Worm (Caenorhabditis elegans): ENCODE data around the gene nas-10.

nas-10 gene

DNA sequence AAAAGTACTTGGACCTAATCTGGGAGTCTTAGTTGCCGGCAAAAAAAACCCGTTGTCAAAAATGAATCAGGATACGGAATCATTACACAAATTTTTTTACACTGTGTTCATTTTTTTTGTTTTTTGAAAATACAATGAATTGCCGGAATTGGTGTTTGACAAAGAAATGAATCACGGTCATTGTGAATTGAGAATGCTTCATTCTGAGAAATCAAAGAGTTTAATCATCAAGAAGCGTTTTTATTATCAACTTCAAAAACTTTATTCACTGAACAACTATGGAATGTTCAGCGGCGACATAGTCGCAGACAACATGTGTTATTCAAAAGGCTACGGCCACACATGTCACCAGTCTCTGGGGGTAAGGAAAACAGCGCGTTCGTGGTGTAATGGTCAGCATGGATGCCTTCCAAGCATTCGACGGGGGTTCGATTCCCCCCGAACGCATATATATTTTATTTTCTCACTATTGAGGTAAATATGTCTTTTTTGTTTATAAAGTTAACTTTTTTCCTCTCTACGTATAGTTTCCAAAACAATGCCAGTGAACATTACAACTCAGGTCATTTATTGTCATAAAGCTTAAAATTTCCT is at the start of gene nas-10:
TSS of gene nas-10 (minus strand) at position 51 of the 594 bp plus-strand sequence.
- no peak for TF ChIP-seq unc-62 (GFP tag; optimal IDR thresholded peaks at IDR 0.05)

- TF ChIP-seq unc-62 (GFP tag; optimal IDR thresholded peaks at IDR 0.05): no peak
Observed at ce11 chrX:11012337-11012736, 49.0 kb upstream of the nas-10 start, which contains the start of gene F58A3.3. TSS of gene F58A3.3 (plus strand) at chrX:11012637.

DNA sequence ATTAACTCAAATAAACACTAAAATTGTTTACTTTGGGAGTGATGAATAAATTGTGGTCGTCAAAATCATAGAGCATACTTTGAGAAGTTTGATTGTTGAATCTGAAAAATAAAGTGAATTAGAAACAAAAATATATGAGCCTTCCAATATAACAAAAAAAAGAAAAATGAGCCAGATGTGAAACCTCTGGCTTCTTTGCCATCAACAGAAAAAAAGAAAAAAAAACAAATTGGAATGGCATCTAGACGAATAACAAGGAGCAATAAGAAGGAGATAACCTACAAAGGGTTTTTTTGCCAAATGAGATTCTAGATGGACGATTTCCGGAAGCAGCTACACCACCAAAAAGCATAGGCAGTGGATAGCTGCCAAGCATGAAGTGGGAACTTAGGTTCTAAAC is 47.3 kb upstream of the nas-10 start, which contains the start of gene F58A3.4:
TSS of gene F58A3.4 (minus strand) at position 101 of the 400 bp plus-strand sequence.
- no peak for TF ChIP-seq unc-62 (GFP tag; optimal IDR thresholded peaks at IDR 0.05)

ce11 chrX:11008954-11009353 is 45.7 kb upstream of the nas-10 start, which contains the start of gene ttr-31:
TSS of gene ttr-31 (minus strand) at chrX:11009054.
- TF ChIP-seq unc-62 (GFP tag; optimal IDR thresholded peaks at IDR 0.05): no peak

- no peak for TF ChIP-seq unc-62 (GFP tag; optimal IDR thresholded peaks at IDR 0.05)
Observed at ce11 chrX:11008052-11008451, 44.7 kb upstream of the nas-10 start, which contains the start of gene del-5. TSS of gene del-5 (minus strand) at chrX:11008181.

ce11 chrX:11007393-11007792 is 44.1 kb upstream of the nas-10 start:
- no peak for TF ChIP-seq unc-62 (GFP tag; optimal IDR thresholded peaks at IDR 0.05)

- no peak for TF ChIP-seq unc-62 (GFP tag; optimal IDR thresholded peaks at IDR 0.05)
Observed at ce11 chrX:11003701-11004100, 40.4 kb upstream of the nas-10 start.

DNA sequence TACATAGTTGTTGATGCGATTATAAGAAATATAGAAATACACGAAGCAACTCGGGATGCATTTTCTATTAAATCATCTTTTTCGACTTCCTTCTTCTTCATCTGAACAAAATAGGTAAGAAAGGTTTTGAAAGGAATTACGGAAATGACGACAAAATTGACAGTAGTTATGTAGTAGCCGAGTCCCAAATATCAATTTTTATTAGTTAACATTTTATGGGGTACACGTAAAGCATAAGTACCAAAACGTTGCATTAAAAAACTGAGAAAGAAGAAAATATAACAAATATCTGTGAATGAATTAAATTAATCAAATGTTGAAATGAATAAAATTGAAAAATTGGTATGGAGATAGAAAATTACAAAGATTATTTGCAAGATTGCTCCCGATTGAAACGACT is 38.4 kb upstream of the nas-10 start, which contains the start of gene col-177:
TSS of gene col-177 (minus strand) at position 101 of the 400 bp plus-strand sequence.
- TF ChIP-seq unc-62 (GFP tag; optimal IDR thresholded peaks at IDR 0.05): no peak

- no peak for TF ChIP-seq unc-62 (GFP tag; optimal IDR thresholded peaks at IDR 0.05)
Observed at ce11 chrX:10999176-10999575, 35.9 kb upstream of the nas-10 start, which contains the start of gene F59F3.6. TSS of gene F59F3.6 (minus strand) at chrX:10999276.

- TF ChIP-seq unc-62 (GFP tag; optimal IDR thresholded peaks at IDR 0.05): no peak
Observed at ce11 chrX:10992177-10992576, 28.9 kb upstream of the nas-10 start, which contains the start of gene ver-3. TSS of gene ver-3 (plus strand) at chrX:10992477.

DNA sequence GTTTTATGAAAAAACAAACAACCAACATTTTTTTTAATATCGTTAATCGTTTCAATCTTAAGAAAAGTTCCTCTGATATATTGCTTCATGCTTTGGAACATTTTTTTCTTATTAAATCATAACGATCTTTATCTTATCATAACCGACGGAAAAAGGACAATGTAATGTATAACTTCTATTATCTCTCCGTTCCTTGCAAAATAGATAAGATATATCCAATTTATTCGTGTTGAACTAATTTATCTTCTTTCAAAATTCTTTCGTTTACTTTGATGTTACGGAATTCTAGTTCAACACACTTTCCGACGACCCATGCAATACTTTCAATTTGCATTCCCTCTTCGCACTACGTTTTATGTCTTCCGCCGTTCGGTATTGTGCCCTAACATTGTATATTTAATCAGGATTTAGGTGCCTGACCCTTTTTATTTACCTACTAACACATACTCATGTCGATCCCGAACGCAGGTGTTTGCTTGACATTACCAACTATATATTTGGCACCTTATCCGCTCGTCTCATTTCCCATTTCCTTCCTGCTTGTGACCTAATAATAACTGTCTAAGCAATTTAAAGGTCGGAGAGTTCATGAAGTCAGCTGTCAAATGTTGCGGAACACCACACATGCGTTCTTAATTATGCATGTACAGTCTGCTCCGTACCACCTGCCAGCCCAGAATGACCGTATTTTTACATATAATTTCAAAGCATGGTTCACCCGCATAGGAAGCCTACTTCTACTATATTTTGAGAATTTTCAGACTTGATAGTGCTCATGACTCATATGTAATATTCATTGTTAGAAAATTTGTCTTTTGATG is 28.3 kb upstream of the nas-10 start:
- TF ChIP-seq unc-62 (GFP tag; optimal IDR thresholded peaks at IDR 0.05): no peak

DNA sequence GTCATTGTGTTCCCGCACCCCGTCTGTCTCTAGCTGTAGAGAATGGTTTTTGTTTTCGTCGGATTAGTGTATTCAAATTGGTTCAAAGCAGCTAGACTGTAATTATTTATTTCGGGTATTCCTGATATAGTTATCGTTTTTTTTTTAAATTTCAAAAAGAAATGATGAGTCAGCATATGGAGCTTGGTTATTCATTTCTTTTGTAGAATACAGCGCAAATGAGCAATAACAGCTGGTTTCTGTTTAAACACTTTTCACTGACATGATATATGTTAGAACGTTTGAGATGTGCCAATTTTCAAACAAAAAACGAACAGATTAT is 27.5 kb upstream of the nas-10 start:
- TF ChIP-seq unc-62 (GFP tag; optimal IDR thresholded peaks at IDR 0.05): no peak

DNA sequence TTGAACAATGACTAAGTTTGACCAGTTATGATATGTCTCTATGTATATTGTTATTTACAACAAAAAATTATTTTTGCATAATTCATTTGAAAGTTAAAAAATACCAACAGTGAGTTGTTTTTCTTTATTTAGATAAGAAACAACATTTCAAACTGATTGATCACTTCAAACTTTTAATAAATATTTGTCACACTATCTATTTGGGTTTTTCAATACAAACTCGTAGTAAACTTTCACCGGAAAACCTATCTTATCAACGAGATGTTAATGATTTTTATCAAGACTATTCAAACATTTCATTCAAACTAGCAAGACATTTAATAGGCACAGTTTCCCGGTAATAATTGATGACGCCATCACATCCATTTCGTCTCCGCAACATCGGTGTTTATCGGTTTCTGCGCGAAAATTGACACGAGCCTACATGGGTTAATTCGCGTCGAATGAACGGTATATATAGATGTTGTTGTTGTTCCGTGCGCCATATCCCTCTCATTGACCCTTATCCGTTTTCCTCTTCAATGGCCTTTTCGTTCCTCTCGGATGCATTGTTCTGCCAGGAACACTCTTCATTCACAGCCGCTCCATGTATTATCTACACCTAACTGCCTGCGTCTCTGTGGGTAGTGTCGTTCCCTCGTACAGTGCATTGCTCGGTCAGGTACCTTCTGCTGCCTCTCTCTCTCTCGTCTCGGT is 27.0 kb upstream of the nas-10 start:
- TF ChIP-seq unc-62 (GFP tag; optimal IDR thresholded peaks at IDR 0.05): no peak

DNA sequence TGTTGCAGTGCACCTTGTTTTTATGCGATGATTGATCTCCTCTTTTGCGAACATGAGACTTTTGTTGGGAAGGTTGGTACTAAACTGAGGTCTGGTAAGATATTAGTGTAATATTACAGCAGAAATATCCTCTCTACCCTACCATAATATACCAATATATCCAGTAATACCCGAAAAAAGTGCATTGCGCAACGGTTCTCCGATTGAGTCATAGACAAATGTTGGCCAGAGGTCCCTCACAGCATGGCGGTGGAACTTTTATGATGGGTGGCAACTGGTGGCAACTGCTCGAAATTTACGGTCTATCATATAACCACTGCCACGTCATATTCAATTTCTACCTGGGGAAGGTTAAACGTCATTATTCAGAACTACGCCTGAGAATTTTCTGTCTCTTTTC is 26.0 kb upstream of the nas-10 start:
- no peak for TF ChIP-seq unc-62 (GFP tag; optimal IDR thresholded peaks at IDR 0.05)

- no peak for TF ChIP-seq unc-62 (GFP tag; optimal IDR thresholded peaks at IDR 0.05)
Observed at ce11 chrX:10982051-10982450, 18.7 kb upstream of the nas-10 start, which contains the start of gene ver-4. TSS of gene ver-4 (plus strand) at chrX:10982351.

DNA sequence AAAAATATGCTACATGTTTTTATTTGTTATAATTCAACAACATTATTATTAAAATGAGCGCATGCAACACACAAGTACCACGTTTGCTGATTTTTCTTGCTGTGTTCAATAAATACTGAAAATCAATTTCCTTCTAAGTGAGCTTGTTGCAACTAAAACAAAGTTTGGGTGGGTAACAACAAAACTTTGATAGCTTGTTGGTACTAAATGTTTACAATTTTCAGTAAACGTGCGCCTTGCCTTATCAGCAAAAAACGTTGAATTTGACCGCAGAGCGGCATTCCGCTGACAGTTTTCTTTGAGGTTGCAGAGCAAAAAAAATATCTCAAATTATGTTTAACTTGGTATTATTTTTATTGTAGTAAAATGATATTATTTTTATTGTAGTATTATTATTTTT is 18.1 kb upstream of the nas-10 start:
- no peak for TF ChIP-seq unc-62 (GFP tag; optimal IDR thresholded peaks at IDR 0.05)
